Fruit fly (Drosophila melanogaster): ENCODE results near the gene CG10466.

CG10466 gene

DNA sequence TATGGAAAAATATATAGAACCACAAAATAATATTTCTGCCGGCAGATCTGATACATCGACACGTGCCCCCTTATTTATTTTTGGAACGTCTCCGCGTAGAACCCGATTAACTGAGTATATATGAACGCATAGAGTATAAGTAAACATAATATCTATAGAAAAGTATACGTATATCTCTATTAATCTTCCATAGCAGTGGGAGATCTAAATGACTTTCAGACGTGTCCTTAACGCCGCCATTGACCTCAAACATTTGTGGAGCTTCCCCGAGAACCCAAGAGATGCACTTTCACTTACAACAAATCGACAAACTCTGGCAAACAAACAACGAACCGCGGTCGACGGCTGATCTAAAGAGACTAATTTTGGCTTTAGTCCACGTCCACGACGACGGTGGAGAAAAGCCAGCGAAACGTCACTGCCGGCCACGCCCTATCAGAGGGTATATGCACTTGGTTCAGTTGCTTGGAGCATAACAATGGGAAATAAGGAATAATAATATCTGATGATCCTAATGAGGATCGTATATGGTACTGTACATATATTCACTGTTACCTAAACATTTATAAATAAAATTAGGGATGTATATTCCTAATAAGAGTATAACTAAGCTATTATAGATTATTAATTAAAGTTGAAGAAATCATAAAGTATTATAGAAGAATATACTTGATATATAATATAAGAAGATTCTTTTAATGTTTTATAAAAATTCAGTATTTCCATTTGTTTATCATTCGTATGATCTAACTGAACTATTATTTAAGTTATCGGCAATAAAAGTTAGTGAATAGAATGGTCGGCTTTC is 27.9 kb upstream of the CG10466 start, which contains the start of gene fbp (continued):
- TF ChIP-seq Fer1 (GFP tag; optimal IDR thresholded peaks at IDR 0.05) (peak; percentile 56), CG30020 (tag; optimal IDR thresholded peaks at IDR 0.05) (peak; percentile 19), wek (GFP tag; optimal IDR thresholded peaks at IDR 0.05) (peak; percentile 4), kni (GFP tag; optimal IDR thresholded peaks at IDR 0.05) (peak; percentile 2), CrebB (tag; optimal IDR thresholded peaks at IDR 0.05) (no peak), gem (tag; optimal IDR thresholded peaks at IDR 0.05) (peak; percentile 84), CG13123 (GFP tag; optimal IDR thresholded peaks at IDR 0.05) (no peak), Stat92E (GFP tag; optimal IDR thresholded peaks at IDR 0.05) (peak in 1 of 3 experiments; percentile 25), Adf1 (GFP tag; IDR thresholded peaks at IDR 0.05) (no peak; the same call in 1 of the 2 replicates), CG2120 (GFP tag; optimal IDR thresholded peaks at IDR 0.05) (peak; percentile 68), CG2129 (GFP tag; IDR thresholded peaks at IDR 0.05; ENCODE audit: partially characterized antibody) (no peak), scrt (GFP tag; optimal IDR thresholded peaks at IDR 0.05) (peak; percentile 21), Oli (tag; optimal IDR thresholded peaks at IDR 0.05) (peak; percentile 71), Doc3 (GFP tag; IDR thresholded peaks at IDR 0.05; ENCODE audit: partially characterized antibody) (no peak), tna (GFP tag; IDR thresholded peaks at IDR 0.05; ENCODE audit: partially characterized antibody) (no peak), CG17328 (GFP tag; IDR thresholded peaks at IDR 0.05) (0 out of 2 replicates have a peak, but pooled peaks have one; percentile 13), ac (GFP tag; optimal IDR thresholded peaks at IDR 0.05) (no peak), h (optimal IDR thresholded peaks at IDR 0.05) (no peak), CoRest (tag; optimal IDR thresholded peaks at IDR 0.05) (peak; percentile 87), Spps (tag; optimal IDR thresholded peaks at IDR 0.05) (no peak), CG11247 (GFP tag; IDR thresholded peaks at IDR 0.05) (no peak), CG12391 (tag; optimal IDR thresholded peaks at IDR 0.05) (peak; percentile 80), Hmx (GFP tag; optimal IDR thresholded peaks at IDR 0.05) (no peak), CG16815 (GFP tag; optimal IDR thresholded peaks at IDR 0.05) (peak; percentile 68), mam (GFP tag; optimal IDR thresholded peaks at IDR 0.05) (peak; percentile 45), sob (GFP tag; IDR thresholded peaks at IDR 0.05) (no peak), Dref (GFP tag; IDR thresholded peaks at IDR 0.05) (no peak), Drgx (GFP tag; IDR thresholded peaks at IDR 0.05) (no peak), CG2199 (GFP tag; IDR thresholded peaks at IDR 0.05) (0 out of 3 replicates have a peak, but pooled peaks have one; percentile 19), Bdp1 (GFP tag; optimal IDR thresholded peaks at IDR 0.05) (no peak), Dll (GFP tag; IDR thresholded peaks at IDR 0.05; ENCODE audit: partially characterized antibody) (no peak), CG31224 (GFP tag; IDR thresholded peaks at IDR 0.05) (peak; percentile 49), NfI (GFP tag; optimal IDR thresholded peaks at IDR 0.05) (peak; percentile 13), CG10209 (GFP tag; optimal IDR thresholded peaks at IDR 0.05) (peak; percentile 63), D (optimal IDR thresholded peaks at IDR 0.05) (no peak), D (GFP tag; optimal IDR thresholded peaks at IDR 0.05) (peak; percentile 58), CG33213 (GFP tag; optimal IDR thresholded peaks at IDR 0.05) (no peak), HmgD (GFP tag; optimal IDR thresholded peaks at IDR 0.05) (no peak), CG17385 (GFP tag; optimal IDR thresholded peaks at IDR 0.05) (peak; percentile 67), onecut (GFP tag; IDR thresholded peaks at IDR 0.05) (no peak), NFAT (GFP tag; IDR thresholded peaks at IDR 0.05) (peak; percentile 54), CG6683 (GFP tag; optimal IDR thresholded peaks at IDR 0.05) (peak; percentile 10), sens (GFP tag) (peak; percentile 86), sisA (GFP tag; IDR thresholded peaks at IDR 0.05) (peak; percentile 46; the same call in 1 of the 2 replicates), CG17568 (GFP tag; optimal IDR thresholded peaks at IDR 0.05) (no peak), E2f2 (GFP tag; IDR thresholded peaks at IDR 0.05) (no peak), bab2 (GFP tag; optimal IDR thresholded peaks at IDR 0.05) (no peak), crc (GFP tag; optimal IDR thresholded peaks at IDR 0.05) (no peak), eve (GFP tag; optimal IDR thresholded peaks at IDR 0.05) (no peak), klu (GFP tag; IDR thresholded peaks at IDR 0.05) (no peak)
